Fruit fly (Drosophila melanogaster) whole organism, prepupa: Measurements from ENCODE around the gene Drsl5.

ENCODE experiments used
- CG11294 ChIP-seq: fragments of 200-800 bp; sonication (Bioruptor generic); IDR thresholded peaks from 2 replicates; pipeline ENCODE4 v1.3.6; 2022; ENCODE audit warnings: missing biosample characterization, missing genetic modification characterization
- CG11902 ChIP-seq: fragments of 200-800 bp; sonication (Bioruptor generic); optimal IDR thresholded peaks from 3 replicates; lab custom pipeline; 2016; ENCODE audit warnings: missing biosample characterization, missing genetic modification characterization
- CG15336 ChIP-seq: fragments of 200-800 bp; sonication (Bioruptor generic); IDR thresholded peaks from 2 replicates; pipeline ENCODE4 v1.3.6; 2022; ENCODE audit warnings: missing biosample characterization, missing genetic modification characterization
- CG3032 ChIP-seq: fragments of 200-800 bp; optimal IDR thresholded peaks from 2 replicates; lab custom pipeline; 2019; ENCODE audit warnings: missing biosample characterization, mild to moderate bottlenecking, missing genetic modification characterization, moderate library complexity
- CG32006 ChIP-seq: fragments of 200-800 bp; sonication (Bioruptor generic); optimal IDR thresholded peaks from 3 replicates; lab custom pipeline; 2017; ENCODE audit warnings: missing biosample characterization, mild to moderate bottlenecking, missing genetic modification characterization
- CG4318 ChIP-seq: fragments of 200-800 bp; sonication (Bioruptor generic); optimal IDR thresholded peaks from 3 replicates; lab custom pipeline; 2017; ENCODE audit warnings: missing biosample characterization, mild to moderate bottlenecking, missing genetic modification characterization
- CG6792 ChIP-seq: fragments of 200-800 bp; sonication (Bioruptor generic); optimal IDR thresholded peaks from 3 replicates; lab custom pipeline; 2016; ENCODE audit warnings: missing biosample characterization, missing genetic modification characterization
- CG8119 ChIP-seq: fragments of 200-800 bp; sonication (Bioruptor generic); IDR thresholded peaks from 3 replicates; pipeline ENCODE4 v1.3.6; 2022; ENCODE audit warnings: missing biosample characterization, missing genetic modification characterization
- CG8319 ChIP-seq: fragments of 200-800 bp; sonication (Bioruptor generic); optimal IDR thresholded peaks from 3 replicates; lab custom pipeline; 2016; ENCODE audit warnings: missing biosample characterization, missing genetic modification characterization
- CG8632 ChIP-seq: fragments of 200-800 bp; sonication (Bioruptor generic); optimal IDR thresholded peaks from 3 replicates; lab custom pipeline; 2016; ENCODE audit warnings: missing biosample characterization, missing genetic modification characterization
- Eip75B ChIP-seq: fragments of 200-800 bp; sonication (Bioruptor generic); optimal IDR thresholded peaks from 3 replicates; lab custom pipeline; 2016; ENCODE audit warnings: missing biosample characterization, missing genetic modification characterization
- Eip78C ChIP-seq: fragments of 200-800 bp; sonication (Bioruptor generic); peaks from one replicate; lab custom pipeline; 2016; ENCODE audit warnings: missing biosample characterization, missing genetic modification characterization
- Eip93F ChIP-seq: fragments of 200-800 bp; sonication (Bioruptor generic); optimal IDR thresholded peaks from 2 replicates; lab custom pipeline; 2016; ENCODE audit warnings: missing biosample characterization, mild to moderate bottlenecking, missing genetic modification characterization
- Ets21C ChIP-seq: fragments of 200-800 bp; sonication (Bioruptor generic); optimal IDR thresholded peaks from 3 replicates; lab custom pipeline; 2016; ENCODE audit warnings: missing biosample characterization, missing genetic modification characterization
- Ets96B ChIP-seq: fragments of 200-800 bp; optimal IDR thresholded peaks from 2 replicates; lab custom pipeline; 2019; ENCODE audit warnings: missing biosample characterization, mild to moderate bottlenecking, missing genetic modification characterization, moderate library complexity
- Gug ChIP-seq: fragments of 200-800 bp; sonication (Bioruptor generic); IDR thresholded peaks from 2 replicates; pipeline ENCODE4 v1.3.6; 2022; ENCODE audit warnings: missing biosample characterization, missing genetic modification characterization
- Hr39 ChIP-seq: fragments of 200-800 bp; sonication (Bioruptor generic); optimal IDR thresholded peaks from 2 replicates; lab custom pipeline; 2016; ENCODE audit warnings: missing biosample characterization, missing genetic modification characterization
- OdsH ChIP-seq: fragments of 200-800 bp; sonication (Bioruptor generic); optimal IDR thresholded peaks from 3 replicates; lab custom pipeline; 2016; ENCODE audit warnings: missing biosample characterization, missing genetic modification characterization
- Sox14 ChIP-seq: fragments of 200-800 bp; sonication (Bioruptor generic); optimal IDR thresholded peaks from 3 replicates; lab custom pipeline; 2016; ENCODE audit warnings: missing biosample characterization, missing genetic modification characterization
- acj6 ChIP-seq: fragments of 200-800 bp; sonication (Bioruptor generic); optimal IDR thresholded peaks from 3 replicates; lab custom pipeline; 2016; ENCODE audit warnings: missing biosample characterization, missing genetic modification characterization
- dac ChIP-seq: fragments of 200-800 bp; sonication (Bioruptor generic); optimal IDR thresholded peaks from 2 replicates; lab custom pipeline; 2017; ENCODE audit warnings: missing biosample characterization, mild to moderate bottlenecking, missing genetic modification characterization
- eg ChIP-seq: fragments of 200-800 bp; sonication (Bioruptor generic); IDR thresholded peaks from 3 replicates; pipeline ENCODE4 v1.3.6; 2022; ENCODE audit warnings: missing biosample characterization, missing genetic modification characterization
- esn ChIP-seq: fragments of 200-800 bp; sonication (Bioruptor generic); optimal IDR thresholded peaks from 2 replicates; lab custom pipeline; 2016; ENCODE audit warnings: missing biosample characterization, mild to moderate bottlenecking, missing genetic modification characterization, moderate library complexity
- fd59A ChIP-seq: fragments of 200-800 bp; sonication (Bioruptor generic); optimal IDR thresholded peaks from 2 replicates; lab custom pipeline; 2017; ENCODE audit warnings: missing biosample characterization, mild to moderate bottlenecking, missing genetic modification characterization, missing genetic modification reagents
- fkh ChIP-seq: fragments of 200-800 bp; sonication (Bioruptor generic); optimal IDR thresholded peaks from 3 replicates; lab custom pipeline; 2017; ENCODE audit warnings: missing biosample characterization, mild to moderate bottlenecking, missing genetic modification characterization, moderate library complexity
- lz ChIP-seq: fragments of 200-800 bp; sonication (Bioruptor generic); optimal IDR thresholded peaks from 3 replicates; lab custom pipeline; 2016; ENCODE audit warnings: missing biosample characterization, missing genetic modification characterization
- pdm3 ChIP-seq: fragments of 200-800 bp; sonication (Bioruptor generic); optimal IDR thresholded peaks from 3 replicates; lab custom pipeline; 2016; ENCODE audit warnings: missing biosample characterization, missing genetic modification characterization
- ss ChIP-seq, 2 experiments: fragments of 200-800 bp; sonication (Bioruptor generic); optimal IDR thresholded peaks; 2 replicates in 1 of 2; 3 replicates in 1 of 2; lab custom pipeline; 2017 to 2018; ENCODE audit warnings: mild to moderate bottlenecking in 2 of 2, missing biosample characterization in 2 of 2, missing genetic modification characterization in 2 of 2, moderate library complexity in 1 of 2
- svp ChIP-seq: fragments of 200-800 bp; sonication (Bioruptor generic); peaks from one replicate; lab custom pipeline; 2016; ENCODE audit warnings: missing biosample characterization, missing genetic modification characterization
- vri ChIP-seq: fragments of 200-800 bp; sonication (Bioruptor generic); optimal IDR thresholded peaks from 3 replicates; lab custom pipeline; 2016; ENCODE audit warnings: missing biosample characterization, mild to moderate bottlenecking, missing genetic modification characterization

Drsl5 gene

DNA sequence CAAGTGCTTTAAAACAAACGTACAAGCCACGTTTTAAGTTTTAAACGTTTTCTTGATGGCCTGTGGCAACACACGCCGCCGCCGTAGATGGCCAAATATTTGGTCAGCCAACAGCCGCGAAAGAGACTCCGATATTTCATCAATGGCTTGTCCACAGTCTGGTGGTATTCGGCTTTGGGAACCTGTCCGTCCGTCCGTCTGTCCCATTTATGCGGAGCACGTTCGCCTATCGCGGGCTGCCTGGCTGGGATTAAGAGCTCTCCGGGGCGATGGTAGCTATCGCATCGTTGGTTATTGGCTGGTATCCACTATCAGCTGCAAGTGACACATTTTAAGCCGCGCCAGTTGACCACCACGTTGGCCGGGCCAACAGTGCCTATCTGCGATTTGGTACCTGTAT is 9.0 kb upstream of the Drsl5 start:
- no peak for TF ChIP-seq CG8632

DNA sequence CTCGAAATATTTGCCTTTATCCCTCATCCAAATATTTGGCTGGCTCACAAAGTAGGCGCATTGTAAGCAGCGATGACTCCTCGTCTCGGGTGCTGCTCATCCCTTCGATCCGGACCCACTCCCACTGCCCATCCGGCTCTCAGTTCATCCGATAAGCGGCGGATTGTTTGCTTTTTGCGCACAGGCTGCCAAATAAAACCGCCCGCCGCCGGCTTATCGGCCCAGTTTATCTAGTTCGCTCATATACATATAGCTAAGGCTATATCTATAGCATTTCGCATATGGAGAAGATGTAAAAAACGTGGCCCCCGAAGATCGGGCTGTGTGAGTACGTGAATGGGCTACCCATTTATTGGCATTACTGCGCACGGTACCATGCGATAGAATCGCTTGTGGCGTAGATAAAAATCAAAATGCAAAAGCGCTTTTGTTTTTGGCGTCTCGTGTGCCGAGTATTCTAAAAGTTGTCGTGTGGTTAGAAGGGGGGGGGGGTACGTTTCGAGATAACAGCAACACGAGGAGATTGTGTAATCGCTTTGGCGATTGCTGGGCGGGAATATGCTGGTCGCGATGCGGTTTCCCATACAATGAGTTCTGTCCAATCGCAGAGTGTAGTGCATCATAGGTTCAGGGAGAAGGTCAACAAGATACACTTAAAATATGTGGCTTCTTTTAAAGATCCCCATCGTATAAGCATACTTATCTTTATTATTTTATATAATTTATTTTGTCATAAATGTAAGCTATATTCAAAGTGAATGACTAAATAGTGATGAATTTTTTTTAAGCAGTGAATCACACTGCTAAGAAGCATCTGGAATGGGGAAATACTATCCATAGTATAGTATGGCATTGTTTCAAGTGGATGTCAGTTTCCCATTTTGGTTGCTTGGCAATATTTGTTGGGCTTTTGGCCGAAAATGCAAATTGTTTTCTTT is 7.6 kb upstream of the Drsl5 start:
- TF ChIP-seq vri (GFP tag; lab: Kevin White, UChicago) (peak; percentile 96), Eip78C (peak; percentile 44), CG15336 (GFP tag; lab: Robert Waterston, UW) (no peak), CG11902 (GFP tag; lab: Kevin White, UChicago) (no peak), eg (GFP tag; lab: Robert Waterston, UW) (no peak), CG6792 (GFP tag; lab: Kevin White, UChicago) (no peak), Ets21C (no peak), CG8319 (GFP tag; lab: Kevin White, UChicago) (no peak), CG32006 (no peak), Hr39 (GFP tag; lab: Kevin White, UChicago) (no peak), svp (GFP tag; lab: Kevin White, UChicago) (peak; percentile 80), Gug (GFP tag; lab: Robert Waterston, UW) (no peak), OdsH (GFP tag; lab: Kevin White, UChicago) (no peak), Eip93F (no peak), acj6 (GFP tag; lab: Kevin White, UChicago) (no peak), CG8119 (GFP tag; lab: Robert Waterston, UW) (no peak), fkh (GFP tag; lab: Kevin White, UChicago) (peak; percentile 58)
- TF ChIP-seq, all 60 proteins: peak for 4

DNA sequence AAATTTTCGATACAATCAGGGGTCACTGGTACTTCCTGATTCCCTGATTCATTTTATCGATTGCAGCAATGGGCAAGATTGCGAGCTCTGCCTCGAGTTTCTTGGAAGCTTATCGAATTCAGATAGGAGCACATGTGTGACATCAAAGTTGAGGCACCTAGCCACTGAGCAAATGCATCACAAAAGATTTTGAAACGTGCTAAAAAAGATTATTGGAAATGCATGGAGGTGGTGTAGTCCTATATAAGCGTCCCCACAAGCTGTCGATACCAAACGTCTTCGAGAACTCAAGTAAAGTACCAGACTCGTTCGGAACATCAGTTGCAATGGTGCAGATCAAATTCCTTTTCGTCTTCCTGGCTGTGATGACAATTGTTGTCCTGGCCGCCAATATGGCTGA is 2.5 kb upstream of the Drsl5 start, which contains the start of gene Drsl2:
Gene Drsl2 (plus strand): TSS at position 301 of the 400 bp plus-strand sequence.
- no peak for TF ChIP-seq CG11294 (GFP tag; lab: Robert Waterston, UW)
- peak; percentile 3 for TF ChIP-seq lz (GFP tag; lab: Kevin White, UChicago)
- peak; percentile 23 for TF ChIP-seq esn (GFP tag; lab: Kevin White, UChicago)

DNA sequence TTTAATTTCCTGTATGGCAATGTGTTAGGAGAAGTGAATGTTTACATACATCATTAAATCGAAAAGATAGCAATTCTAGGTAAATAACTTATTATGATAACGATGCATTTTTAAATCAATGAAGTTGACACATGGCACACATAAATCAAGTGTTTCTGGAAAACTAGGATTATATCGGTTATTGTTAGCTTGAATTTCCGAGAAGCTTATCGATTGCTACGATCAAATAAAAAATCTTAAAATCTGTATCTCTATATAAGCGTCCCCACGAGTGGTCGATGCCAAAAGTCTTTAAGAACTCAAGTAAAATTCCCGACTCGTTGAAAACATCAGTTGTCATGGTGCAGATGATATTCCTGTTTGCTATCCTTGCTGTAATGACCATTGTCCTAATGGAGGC is 1.9 kb upstream of the Drsl5 start, which contains the start of gene Drsl3:
Gene Drsl3 (plus strand): TSS at position 301 of the 400 bp plus-strand sequence.
- TF ChIP-seq lz (GFP tag; lab: Kevin White, UChicago) = no peak
- TF ChIP-seq ss (GFP tag; optimal IDR thresholded peaks at IDR 0.05; lab: Kevin White, UChicago) = no peak
- no peak for TF ChIP-seq CG3032 (tag; lab: Kevin White, UChicago)
- TF ChIP-seq pdm3 (GFP tag; lab: Kevin White, UChicago) = no peak
- no peak for TF ChIP-seq Sox14
- no peak for TF ChIP-seq esn (GFP tag; lab: Kevin White, UChicago)
- no peak for TF ChIP-seq CG4318
- no peak for TF ChIP-seq fkh (GFP tag; lab: Kevin White, UChicago)
- TF ChIP-seq vri (GFP tag; lab: Kevin White, UChicago) = no peak
- no peak for TF ChIP-seq Ets96B (tag; lab: Kevin White, UChicago)
- TF ChIP-seq Eip75B (GFP tag; lab: Kevin White, UChicago) = no peak
- no peak for TF ChIP-seq fd59A (GFP tag; lab: Kevin White, UChicago)
- no peak for TF ChIP-seq OdsH (GFP tag; lab: Kevin White, UChicago)
- no peak for TF ChIP-seq CG8632
- no peak for TF ChIP-seq eg (GFP tag; lab: Robert Waterston, UW)
- TF ChIP-seq, all 60 proteins: peak for 0

DNA sequence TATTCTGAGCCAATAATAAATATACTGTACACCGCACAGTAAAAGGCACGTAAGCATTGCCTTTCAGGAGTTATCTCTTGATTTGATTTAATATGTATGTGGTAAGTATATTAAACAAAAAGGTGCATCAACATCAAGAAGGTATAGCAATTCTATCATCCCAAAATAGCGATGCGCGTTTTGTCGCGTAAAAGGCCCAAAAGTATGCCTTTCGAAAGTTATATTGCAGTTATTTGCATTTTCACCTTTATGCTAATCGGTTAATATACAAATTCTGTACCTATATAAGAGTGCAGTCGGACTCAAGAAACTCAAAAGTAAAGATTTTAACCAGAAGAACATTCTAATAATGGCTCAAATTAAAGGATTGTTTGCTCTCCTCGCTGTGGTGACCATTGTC is 1.3 kb upstream of the Drsl5 start, which contains the start of gene Drsl4:
Gene Drsl4 (plus strand): TSS at position 333 of the 400 bp plus-strand sequence.
- TF ChIP-seq svp (GFP tag; lab: Kevin White, UChicago) (peak; percentile 81), dac (GFP tag; lab: Kevin White, UChicago) (no peak)
- TF ChIP-seq, all 60 proteins: peak for 1
